Worm (Caenorhabditis elegans) whole organism, mixed stage, embryonic: ENCODE data around the gene sri-61.

ENCODE experiments used
- M03D4.4 ChIP-seq: sonication (generic microtip); optimal IDR thresholded peaks from 2 replicates; lab custom pipeline; 2017; ENCODE audit warnings: mild to moderate bottlenecking, missing genetic modification characterization, missing compliant biosample characterization
- bed-3 ChIP-seq: fragments of 200-800 bp; sonication (Bioruptor generic); optimal IDR thresholded peaks from 3 replicates; lab custom pipeline; 2018; ENCODE audit warnings: mild to moderate bottlenecking, missing genetic modification characterization, moderate library complexity, missing compliant biosample characterization
- blmp-1 ChIP-seq: fragments of 150-350 bp; optimal IDR thresholded peaks from 2 replicates; lab custom pipeline; 2014; ENCODE audit warnings: missing biosample characterization, missing genetic modification characterization
- ceh-43 ChIP-seq: fragments of 200-800 bp; sonication (Bioruptor generic); optimal IDR thresholded peaks from 2 replicates; lab custom pipeline; 2018; ENCODE audit warnings: mild to moderate bottlenecking, missing genetic modification characterization, moderate library complexity, missing compliant biosample characterization
- ceh-83 ChIP-seq: fragments of 200-800 bp; sonication (Bioruptor generic); optimal IDR thresholded peaks from 2 replicates; lab custom pipeline; 2018; ENCODE audit warnings: mild to moderate bottlenecking, missing genetic modification characterization, missing compliant biosample characterization
- ces-1 ChIP-seq: fragments of 150-350 bp; optimal IDR thresholded peaks from 2 replicates; lab custom pipeline; 2014; ENCODE audit warnings: missing biosample characterization, missing genetic modification reagents, missing genetic modification characterization
- cnd-1 ChIP-seq: fragments of 200-800 bp; sonication (Bioruptor generic); optimal IDR thresholded peaks from 2 replicates; lab custom pipeline; 2018; ENCODE audit warnings: mild to moderate bottlenecking, missing genetic modification characterization, missing compliant biosample characterization
- drap-1 ChIP-seq: fragments of 200-800 bp; sonication (Bioruptor generic); optimal IDR thresholded peaks from 3 replicates; lab custom pipeline; 2018; ENCODE audit warnings: mild to moderate bottlenecking, missing genetic modification characterization, missing compliant biosample characterization
- elt-1 ChIP-seq: sonication (generic microtip); optimal IDR thresholded peaks from 2 replicates; lab custom pipeline; 2017; ENCODE audit warnings: missing genetic modification characterization, mild to moderate bottlenecking, missing compliant biosample characterization, antibody characterized with exemption, moderate library complexity, borderline replicate concordance; ENCODE audit not compliant: insufficient read depth
- elt-3 ChIP-seq: fragments of 150-350 bp; optimal IDR thresholded peaks from 2 replicates; lab custom pipeline; 2014; ENCODE audit warnings: missing biosample characterization, missing genetic modification characterization
- flh-1 ChIP-seq: fragments of 200-800 bp; sonication (Bioruptor generic); optimal IDR thresholded peaks from 2 replicates; lab custom pipeline; 2018; ENCODE audit warnings: mild to moderate bottlenecking, missing genetic modification characterization, moderate library complexity, missing compliant biosample characterization
- hlh-1 ChIP-seq: fragments of 150-350 bp; optimal IDR thresholded peaks from 2 replicates; lab custom pipeline; 2014; ENCODE audit warnings: missing biosample characterization, missing genetic modification reagents, missing genetic modification characterization
- lin-13 ChIP-seq: fragments of 150-350 bp; optimal IDR thresholded peaks from 2 replicates; lab custom pipeline; 2014; ENCODE audit warnings: missing biosample characterization, missing genetic modification characterization
- lin-32 ChIP-seq: fragments of 200-800 bp; sonication (Bioruptor generic); optimal IDR thresholded peaks from 2 replicates; lab custom pipeline; 2018; ENCODE audit warnings: mild to moderate bottlenecking, missing genetic modification characterization, missing compliant biosample characterization
- mep-1 ChIP-seq: fragments of 150-350 bp; optimal IDR thresholded peaks from 2 replicates; lab custom pipeline; 2017; ENCODE audit warnings: missing biosample characterization, missing genetic modification reagents, missing genetic modification characterization, inconsistent platforms
- mls-2 ChIP-seq: sonication (generic microtip); optimal IDR thresholded peaks from 2 replicates; lab custom pipeline; 2016; ENCODE audit warnings: mild to moderate bottlenecking, missing genetic modification characterization, moderate library complexity, missing compliant biosample characterization
- nhr-12 ChIP-seq: fragments of 150-350 bp; optimal IDR thresholded peaks from 2 replicates; lab custom pipeline; 2014; ENCODE audit warnings: missing biosample characterization, missing genetic modification characterization
- nhr-2 ChIP-seq: fragments of 150-350 bp; optimal IDR thresholded peaks from 2 replicates; lab custom pipeline; 2014; ENCODE audit warnings: missing biosample characterization, missing genetic modification characterization
- nhr-28 ChIP-seq: fragments of 150-350 bp; optimal IDR thresholded peaks from 2 replicates; lab custom pipeline; 2014; ENCODE audit warnings: missing biosample characterization, missing genetic modification characterization
- nhr-76 ChIP-seq: sonication (generic microtip); optimal IDR thresholded peaks from 2 replicates; lab custom pipeline; 2017; ENCODE audit warnings: missing biosample characterization, missing genetic modification characterization
- pha-4 ChIP-seq: fragments of 150-350 bp; optimal IDR thresholded peaks from 2 replicates; lab custom pipeline; 2018; ENCODE audit warnings: missing biosample characterization, missing genetic modification reagents, missing genetic modification characterization
- sem-2 ChIP-seq: fragments of 200-800 bp; sonication (Bioruptor generic); optimal IDR thresholded peaks from 2 replicates; lab custom pipeline; 2018; ENCODE audit warnings: mild to moderate bottlenecking, missing genetic modification characterization, missing compliant biosample characterization
- snpc-4 ChIP-seq: fragments of 150-350 bp; optimal IDR thresholded peaks from 2 replicates; lab custom pipeline; 2014; ENCODE audit warnings: missing biosample characterization, missing genetic modification characterization
- sptf-1 ChIP-seq: sonication (generic microtip); optimal IDR thresholded peaks from 2 replicates; lab custom pipeline; 2017; ENCODE audit warnings: mild to moderate bottlenecking, missing genetic modification characterization, moderate library complexity, missing compliant biosample characterization
- tbx-8 ChIP-seq: fragments of 200-800 bp; sonication (Bioruptor generic); optimal IDR thresholded peaks from 2 replicates; lab custom pipeline; 2018; ENCODE audit warnings: mild to moderate bottlenecking, missing genetic modification characterization, moderate library complexity, missing compliant biosample characterization
- unc-120 ChIP-seq: sonication (generic microtip); optimal IDR thresholded peaks from 2 replicates; lab custom pipeline; 2017; ENCODE audit warnings: missing genetic modification characterization, missing compliant biosample characterization; ENCODE audit not compliant: poor library complexity, severe bottlenecking
- unc-39 ChIP-seq: fragments of 150-350 bp; optimal IDR thresholded peaks from 2 replicates; lab custom pipeline; 2014; ENCODE audit warnings: missing biosample characterization, missing genetic modification characterization
- unc-62 ChIP-seq: fragments of 150-350 bp; optimal IDR thresholded peaks from 2 replicates; lab custom pipeline; 2014; ENCODE audit warnings: missing biosample characterization, missing genetic modification reagents, missing genetic modification characterization
- zip-8 ChIP-seq: fragments of 150-350 bp; optimal IDR thresholded peaks from 2 replicates; lab custom pipeline; 2014; ENCODE audit warnings: missing biosample characterization, missing genetic modification characterization
- ztf-11 ChIP-seq: fragments of 150-350 bp; optimal IDR thresholded peaks from 2 replicates; lab custom pipeline; 2014; ENCODE audit warnings: missing biosample characterization, missing genetic modification characterization

The sri-61 gene

ce11 chrII:2734735-2735134, 34.6 kb upstream of the sri-61 start:
- peak; percentile 4 for TF ChIP-seq sptf-1 (tag; lab: Kevin White, UChicago)
- peak; percentile 16 for TF ChIP-seq mep-1 (tag; lab: Kevin White, UChicago)
- TF ChIP-seq unc-120 (tag; lab: Kevin White, UChicago), result no peak

ce11 chrII:2734266-2734665, 34.1 kb upstream of the sri-61 start:
- no peak for TF ChIP-seq nhr-2
- no peak for TF ChIP-seq ces-1 (GFP tag; lab: Kevin White, UChicago)

- no peak for TF ChIP-seq mep-1 (tag; lab: Kevin White, UChicago)
- peak; percentile 28 for TF ChIP-seq ces-1 (GFP tag; lab: Kevin White, UChicago)
Measured at ce11 chrII:2730647-2731046, 30.5 kb upstream of the sri-61 start.

ce11 chrII:2726774-2727173, 26.6 kb upstream of the sri-61 start:
- no peak for TF ChIP-seq lin-32
- no peak for TF ChIP-seq sptf-1 (tag; lab: Kevin White, UChicago)
- peak; percentile 37 for TF ChIP-seq hlh-1
- no peak for TF ChIP-seq blmp-1 (tag; lab: Kevin White, UChicago)
- TF ChIP-seq nhr-12 (tag; lab: Kevin White, UChicago), result no peak
- TF ChIP-seq unc-62, result peak; percentile 63
- TF ChIP-seq lin-13, result no peak
- TF ChIP-seq unc-120 (tag; lab: Kevin White, UChicago), result peak; percentile 54
- no peak for TF ChIP-seq sem-2 (GFP tag; lab: Kevin White, UChicago)

- TF ChIP-seq drap-1 (GFP tag; lab: Kevin White, UChicago), result no peak
- TF ChIP-seq lin-32, result no peak
- TF ChIP-seq blmp-1 (tag; lab: Kevin White, UChicago), result no peak
- TF ChIP-seq ces-1 (GFP tag; lab: Kevin White, UChicago), result no peak
- TF ChIP-seq M03D4.4, result no peak
- no peak for TF ChIP-seq ceh-43 (GFP tag; lab: Kevin White, UChicago)
- TF ChIP-seq lin-13, result no peak
- no peak for TF ChIP-seq unc-39 (tag; lab: Kevin White, UChicago)
- no peak for TF ChIP-seq snpc-4
- no peak for TF ChIP-seq bed-3
- no peak for TF ChIP-seq tbx-8
- no peak for TF ChIP-seq sptf-1 (tag; lab: Kevin White, UChicago)
- TF ChIP-seq ceh-83 (GFP tag; lab: Kevin White, UChicago), result no peak
- TF ChIP-seq cnd-1 (tag; lab: Kevin White, UChicago), result no peak
- TF ChIP-seq unc-62, result no peak
- TF ChIP-seq zip-8 (tag; lab: Kevin White, UChicago), result no peak
- no peak for TF ChIP-seq elt-1
- TF ChIP-seq pha-4 (tag; lab: Kevin White, UChicago), result no peak
- TF ChIP-seq nhr-76, result no peak
- TF ChIP-seq flh-1 (GFP tag; lab: Kevin White, UChicago), result no peak
Measured at ce11 chrII:2725561-2725960, 25.4 kb upstream of the sri-61 start, which contains the start of the genes T05A8.11 and nep-2. Gene T05A8.11 (minus strand): TSS chrII:2725661. Gene nep-2 (minus strand): TSS chrII:2725752.

- TF ChIP-seq elt-3 (tag; lab: Kevin White, UChicago) (no peak), mls-2 (tag; lab: Kevin White, UChicago) (no peak), lin-13 (no peak), tbx-8 (no peak), ztf-11 (no peak), sem-2 (GFP tag; lab: Kevin White, UChicago) (no peak), unc-62 (no peak), unc-39 (tag; lab: Kevin White, UChicago) (no peak), sptf-1 (tag; lab: Kevin White, UChicago) (no peak), unc-120 (tag; lab: Kevin White, UChicago) (no peak), ceh-43 (GFP tag; lab: Kevin White, UChicago) (no peak), cnd-1 (tag; lab: Kevin White, UChicago) (no peak), elt-1 (no peak), nhr-2 (no peak), nhr-28 (tag; lab: Kevin White, UChicago) (no peak), zip-8 (tag; lab: Kevin White, UChicago) (no peak)
Measured at ce11 chrII:2721992-2722391, 21.9 kb upstream of the sri-61 start.
